Fruit fly (Drosophila melanogaster) whole organism, embryonic: ENCODE data around the gene mRpL39.

ENCODE experiments used
- Asciz ChIP-seq: fragments of 200-800 bp; sonication (Bioruptor generic); optimal IDR thresholded peaks from 2 replicates; lab custom pipeline; 2017; ENCODE audit warnings: missing biosample characterization, mild to moderate bottlenecking, missing genetic modification characterization, missing genetic modification reagents
- Bteb2 ChIP-seq: fragments of 200-800 bp; sonication (Bioruptor generic); optimal IDR thresholded peaks from 2 replicates; lab custom pipeline; 2016; ENCODE audit warnings: missing biosample characterization, missing genetic modification characterization
- CG10979 ChIP-seq: fragments of 200-800 bp; sonication (Bioruptor generic); optimal IDR thresholded peaks from 2 replicates; lab custom pipeline; 2018; ENCODE audit warnings: missing biosample characterization, mild to moderate bottlenecking, missing genetic modification characterization, moderate library complexity
- CG11696 ChIP-seq: fragments of 200-800 bp; sonication (Bioruptor generic); IDR thresholded peaks from 2 replicates; pipeline ENCODE4 v1.3.6; 2022; ENCODE audit warnings: missing biosample characterization, missing genetic modification characterization
- CG18262 ChIP-seq: fragments of 200-800 bp; optimal IDR thresholded peaks from 3 replicates; lab custom pipeline; 2019; ENCODE audit warnings: missing biosample characterization, mild to moderate bottlenecking, missing genetic modification characterization, moderate library complexity
- CG2199 ChIP-seq: fragments of 200-800 bp; sonication (Bioruptor generic); IDR thresholded peaks from 3 replicates; pipeline ENCODE4 v1.3.6; 2022; ENCODE audit warnings: missing biosample characterization, missing genetic modification characterization
- CG2712 ChIP-seq: fragments of 200-800 bp; optimal IDR thresholded peaks from 3 replicates; lab custom pipeline; 2019; ENCODE audit warnings: missing biosample characterization, mild to moderate bottlenecking, missing genetic modification characterization, moderate library complexity
- CG2875 ChIP-seq: fragments of 200-800 bp; sonication (Bioruptor generic); optimal IDR thresholded peaks from 2 replicates; lab custom pipeline; 2017; ENCODE audit warnings: missing biosample characterization, mild to moderate bottlenecking, missing genetic modification characterization, missing genetic modification reagents
- CG3163 ChIP-seq: fragments of 200-800 bp; sonication (Bioruptor generic); optimal IDR thresholded peaks from 3 replicates; lab custom pipeline; 2016; ENCODE audit warnings: missing biosample characterization, missing genetic modification characterization
- CG3838 ChIP-seq: fragments of 200-800 bp; sonication (Bioruptor generic); optimal IDR thresholded peaks from 3 replicates; lab custom pipeline; 2016; ENCODE audit warnings: missing biosample characterization, missing genetic modification characterization
- CG3995 ChIP-seq: fragments of 200-800 bp; sonication (Bioruptor generic); optimal IDR thresholded peaks from 3 replicates; lab custom pipeline; 2016; ENCODE audit warnings: missing biosample characterization, missing genetic modification characterization
- CG4617 ChIP-seq: fragments of 200-800 bp; sonication (Bioruptor generic); optimal IDR thresholded peaks from 3 replicates; lab custom pipeline; 2016; ENCODE audit warnings: missing biosample characterization, missing genetic modification characterization, borderline replicate concordance
- CG7745 ChIP-seq: fragments of 200-800 bp; sonication (Bioruptor generic); optimal IDR thresholded peaks from 2 replicates; lab custom pipeline; 2018; ENCODE audit warnings: missing biosample characterization, mild to moderate bottlenecking, missing genetic modification characterization, moderate library complexity
- CG9609 ChIP-seq: fragments of 200-800 bp; sonication (Bioruptor generic); optimal IDR thresholded peaks from 3 replicates; lab custom pipeline; 2016; ENCODE audit warnings: missing biosample characterization, missing genetic modification characterization
- D19A ChIP-seq: fragments of 200-800 bp; optimal IDR thresholded peaks from 3 replicates; lab custom pipeline; 2019; ENCODE audit warnings: missing biosample characterization, mild to moderate bottlenecking, missing genetic modification characterization, moderate library complexity
- Drgx ChIP-seq: fragments of 200-800 bp; sonication (Bioruptor generic); IDR thresholded peaks from 2 replicates; pipeline ENCODE4 v1.3.6; 2022; ENCODE audit warnings: missing biosample characterization, missing genetic modification characterization
- Elba2 ChIP-seq: fragments of 200-800 bp; sonication (Bioruptor generic); optimal IDR thresholded peaks from 3 replicates; lab custom pipeline; 2016; ENCODE audit warnings: missing biosample characterization, missing genetic modification characterization
- Gug ChIP-seq: fragments of 200-800 bp; sonication (Bioruptor generic); IDR thresholded peaks from 4 replicates; pipeline ENCODE4 v1.3.6; 2022; ENCODE audit warnings: missing biosample characterization, missing genetic modification characterization
- Hr3 ChIP-seq: fragments of 200-800 bp; sonication (Bioruptor generic); optimal IDR thresholded peaks from 3 replicates; lab custom pipeline; 2016; ENCODE audit warnings: missing biosample characterization, missing genetic modification characterization
- Hr78 ChIP-seq, 2 experiments: fragments of 200-800 bp in 1 of 2; fragments of >200 bp in 1 of 2; sonication (Bioruptor generic) in 1 of 2; optimal IDR thresholded peaks; 2 replicates each; lab custom pipeline; 2017 to 2019; ENCODE audit warnings: missing biosample characterization in 2 of 2, missing genetic modification characterization in 2 of 2, mild to moderate bottlenecking in 1 of 2, moderate library complexity in 1 of 2
- Lpt ChIP-seq: fragments of >200 bp; optimal IDR thresholded peaks from 2 replicates; lab custom pipeline; 2018; ENCODE audit warnings: missing biosample characterization, missing genetic modification characterization
- Med ChIP-seq: fragments of 200-800 bp; sonication (Bioruptor generic); peaks from one replicate; lab custom pipeline; 2016; ENCODE audit warnings: missing biosample characterization, missing genetic modification characterization, mild to moderate bottlenecking, inconsistent platforms, moderate library complexity
- NK7.1 ChIP-seq: fragments of 200-800 bp; sonication (Bioruptor generic); optimal IDR thresholded peaks from 3 replicates; lab custom pipeline; 2016; ENCODE audit warnings: missing biosample characterization, missing genetic modification characterization
- Nf-YB ChIP-seq: fragments of 200-800 bp; sonication (Bioruptor generic); optimal IDR thresholded peaks from 3 replicates; lab custom pipeline; 2019; ENCODE audit warnings: missing biosample characterization, mild to moderate bottlenecking, missing genetic modification characterization, moderate library complexity
- Ptx1 ChIP-seq: fragments of 200-800 bp; sonication (Bioruptor generic); IDR thresholded peaks from 2 replicates; pipeline ENCODE4 v1.3.6; 2022; ENCODE audit warnings: missing biosample characterization, missing genetic modification characterization
- Trl ChIP-seq, 3 experiments: fragments of >200 bp in 2 of 3; fragments of 200-800 bp in 1 of 3; sonication (Bioruptor generic) in 1 of 3; optimal IDR thresholded peaks; 2 replicates in 1 of 3; 3 replicates in 2 of 3; lab custom pipeline; 2016 to 2017; ENCODE audit warnings: missing biosample characterization in 1 of 3, missing genetic modification characterization in 1 of 3
- Xrp1 ChIP-seq: fragments of 200-800 bp; sonication (Bioruptor generic); IDR thresholded peaks from 2 replicates; pipeline ENCODE4 v1.3.6; 2022; ENCODE audit warnings: missing biosample characterization, missing genetic modification characterization
- ap ChIP-seq: fragments of 200-800 bp; sonication (Bioruptor generic); IDR thresholded peaks from 2 replicates; pipeline ENCODE4 v1.3.6; 2022; ENCODE audit warnings: missing biosample characterization, missing genetic modification characterization
- az2 ChIP-seq: fragments of 200-800 bp; sonication (Bioruptor generic); optimal IDR thresholded peaks from 3 replicates; lab custom pipeline; 2016; ENCODE audit warnings: missing biosample characterization, missing genetic modification characterization
- bsh ChIP-seq, 2 experiments: fragments of 200-800 bp; sonication (Bioruptor generic); optimal IDR thresholded peaks; 2 replicates each; lab custom pipeline; 2017 to 2018; ENCODE audit warnings: mild to moderate bottlenecking in 2 of 2, missing biosample characterization in 2 of 2, missing genetic modification characterization in 2 of 2, moderate library complexity in 1 of 2
- cato ChIP-seq: fragments of 200-800 bp; sonication (Bioruptor generic); optimal IDR thresholded peaks from 2 replicates; lab custom pipeline; 2016; ENCODE audit warnings: missing biosample characterization, missing genetic modification characterization, borderline replicate concordance
- cg ChIP-seq: fragments of 200-800 bp; sonication (Bioruptor generic); optimal IDR thresholded peaks from 3 replicates; lab custom pipeline; 2019; ENCODE audit warnings: missing biosample characterization, mild to moderate bottlenecking, missing genetic modification characterization, moderate library complexity
- crol ChIP-seq: fragments of 200-800 bp; sonication (Bioruptor generic); IDR thresholded peaks from 2 replicates; pipeline ENCODE4 v1.3.6; 2022; ENCODE audit warnings: missing biosample characterization, missing genetic modification characterization
- dmrt11E ChIP-seq: fragments of 200-800 bp; sonication (Bioruptor generic); optimal IDR thresholded peaks from 3 replicates; lab custom pipeline; 2018; ENCODE audit warnings: missing biosample characterization, mild to moderate bottlenecking, missing genetic modification characterization, moderate library complexity
- emc ChIP-seq: fragments of 200-800 bp; sonication (Bioruptor generic); optimal IDR thresholded peaks from 2 replicates; lab custom pipeline; 2016; ENCODE audit warnings: missing biosample characterization, missing genetic modification characterization
- eyg ChIP-seq: fragments of 200-800 bp; sonication (Bioruptor generic); optimal IDR thresholded peaks from 3 replicates; lab custom pipeline; 2016; ENCODE audit warnings: missing biosample characterization, missing genetic modification characterization
- gcm2 ChIP-seq: fragments of 200-800 bp; sonication (Bioruptor generic); optimal IDR thresholded peaks from 2 replicates; lab custom pipeline; 2016; ENCODE audit warnings: missing biosample characterization, missing genetic modification characterization
- hth ChIP-seq: fragments of >200 bp; optimal IDR thresholded peaks from 2 replicates; lab custom pipeline; 2017; ENCODE audit warnings: inconsistent platforms
- jigr1 ChIP-seq: fragments of 200-800 bp; sonication (Bioruptor generic); IDR thresholded peaks from 3 replicates; pipeline ENCODE4 v1.3.6; 2022; ENCODE audit warnings: missing biosample characterization, missing genetic modification characterization
- kah ChIP-seq: fragments of 200-800 bp; sonication (Bioruptor generic); optimal IDR thresholded peaks from 2 replicates; lab custom pipeline; 2018; ENCODE audit warnings: missing biosample characterization, mild to moderate bottlenecking, missing genetic modification characterization
- lola ChIP-seq, 3 experiments: fragments of >200 bp in 2 of 3; fragments of 200-800 bp in 1 of 3; sonication (Bioruptor generic) in 1 of 3; optimal IDR thresholded peaks; 2 replicates each; lab custom pipeline; 2017 to 2019; ENCODE audit warnings: missing biosample characterization in 3 of 3, missing genetic modification characterization in 3 of 3, mild to moderate bottlenecking in 1 of 3, moderate library complexity in 1 of 3
- nom ChIP-seq: fragments of 200-800 bp; sonication (Bioruptor generic); optimal IDR thresholded peaks from 2 replicates; lab custom pipeline; 2017; ENCODE audit warnings: missing biosample characterization, missing genetic modification characterization, mild to moderate bottlenecking, moderate library complexity, missing genetic modification reagents
- pan ChIP-seq, 4 experiments: fragments of >200 bp in 3 of 4; fragments of 200-800 bp in 1 of 4; sonication (Bioruptor generic) in 1 of 4; optimal IDR thresholded peaks in 3 of 4; IDR thresholded peaks in 1 of 4; 2 replicates each; pipeline versions ENCODE4 v1.3.6 to Lab custom; 2017 to 2022; ENCODE audit warnings: missing biosample characterization in 2 of 4, missing genetic modification characterization in 2 of 4, mixed read lengths in 1 of 4
- rib ChIP-seq: fragments of 200-800 bp; sonication (Bioruptor generic); IDR thresholded peaks from 2 replicates; pipeline ENCODE4 v1.3.6; 2022; ENCODE audit warnings: missing biosample characterization, missing genetic modification characterization
- sd ChIP-seq: fragments of 200-800 bp; sonication (Bioruptor generic); optimal IDR thresholded peaks from 3 replicates; lab custom pipeline; 2018; ENCODE audit warnings: missing biosample characterization, mild to moderate bottlenecking, missing genetic modification characterization, moderate library complexity
- sens ChIP-seq: fragments of 200-800 bp; sonication (Bioruptor generic); peaks from one replicate; lab custom pipeline; 2016; ENCODE audit warnings: missing biosample characterization, missing genetic modification characterization

Gene mRpL39

DNA sequence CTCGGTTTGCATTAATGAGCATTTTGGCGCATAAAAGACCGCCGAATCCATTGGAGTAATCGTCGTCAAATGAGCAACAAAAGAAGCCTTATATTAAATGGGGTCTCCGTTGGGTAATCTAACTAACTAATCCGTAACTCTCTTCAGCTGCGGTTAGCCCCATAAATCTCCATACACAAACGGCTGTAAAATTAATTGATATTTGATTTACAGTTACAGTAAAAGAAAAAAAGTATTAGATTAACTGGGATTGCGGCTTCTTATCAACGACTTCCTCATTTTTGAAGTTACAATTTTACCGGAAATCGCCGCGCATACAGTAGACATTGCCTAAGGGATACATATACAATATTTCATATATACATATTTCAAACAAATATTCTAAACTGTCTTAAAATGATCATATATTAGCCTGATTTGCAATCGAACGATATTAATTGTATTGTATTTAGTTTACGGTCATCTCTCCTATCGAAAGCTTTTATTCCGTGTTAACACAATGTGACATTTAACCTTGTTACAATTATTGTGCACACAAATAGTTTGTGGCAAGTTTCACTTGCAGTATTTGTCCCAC lies 13.0 kb downstream of the mRpL39 start (continued):
- TF ChIP-seq ap (GFP tag; lab: Robert Waterston, UW) (no peak), Hr3 (GFP tag; lab: Kevin White, UChicago) (no peak), Nf-YB (no peak), jigr1 (no peak), CG4617 (GFP tag; lab: Kevin White, UChicago) (no peak), Ptx1 (GFP tag; lab: Robert Waterston, UW) (no peak), emc (no peak)

DNA sequence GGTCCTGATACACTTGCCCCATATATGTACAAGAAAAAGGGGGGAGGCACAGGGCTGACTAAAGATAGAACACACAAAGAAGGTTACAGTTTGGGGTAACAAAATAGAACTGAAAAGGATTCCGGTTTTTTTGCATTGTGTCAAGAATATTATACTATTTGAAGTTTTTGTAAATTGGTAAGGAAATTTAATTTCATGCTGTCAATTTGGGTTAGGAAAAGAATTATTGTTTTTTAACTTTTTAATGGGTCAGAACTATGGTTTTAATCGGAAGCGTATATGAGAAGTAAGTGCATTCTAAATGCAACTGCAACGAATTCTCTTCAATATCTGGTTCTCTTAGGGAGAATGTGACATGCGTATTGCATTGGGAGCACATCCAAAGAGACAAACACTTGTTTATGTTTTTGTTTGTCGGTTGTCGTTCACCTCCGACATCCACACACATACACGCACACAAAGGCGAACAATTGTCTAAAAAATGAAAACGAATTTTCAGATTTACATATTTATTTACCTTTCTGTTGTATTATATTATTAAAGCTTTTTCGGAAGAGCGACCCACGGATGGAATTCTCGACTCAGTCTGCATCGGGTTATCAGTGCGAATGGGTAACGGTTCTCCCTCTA lies 14.8 kb downstream of the mRpL39 start, which contains the start of gene mnd:
Gene mnd, plus strand, starts transcription at position 580 of the 630 bp plus-strand sequence.
- TF ChIP-seq Hr78 (GFP tag; optimal IDR thresholded peaks at IDR 0.05; lab: Kevin White, UChicago) (peak in 1 of 2 experiments; percentile 14), bsh (GFP tag; optimal IDR thresholded peaks at IDR 0.05; lab: Kevin White, UChicago) (peak; percentile 42 to 60), Drgx (GFP tag; lab: Robert Waterston, UW) (peak; percentile 92), CG18262 (tag; lab: Kevin White, UChicago) (peak; percentile 25), Med (peak; percentile 27), Xrp1 (GFP tag; lab: Robert Waterston, UW) (peak; percentile 7; the same call in 1 of the 2 replicates), kah (GFP tag; lab: Kevin White, UChicago) (peak; percentile 25), CG2712 (tag; lab: Kevin White, UChicago) (peak; percentile 13), nom (peak; percentile 25), lola (GFP tag; optimal IDR thresholded peaks at IDR 0.05; lab: Kevin White, UChicago) (peak in 1 of 3 experiments; percentile 3), cato (GFP tag; lab: Kevin White, UChicago) (no peak), emc (no peak), sens (GFP tag; lab: Kevin White, UChicago) (peak; percentile 56), D19A (peak; percentile 29), CG7745 (tag; lab: Kevin White, UChicago) (no peak), CG10979 (tag; lab: Kevin White, UChicago) (peak; percentile 14), CG2199 (GFP tag; lab: Robert Waterston, UW) (0 out of 3 replicates have a peak, but pooled peaks have one; percentile 24), Trl (optimal IDR thresholded peaks at IDR 0.05; lab: Kevin White, UChicago) (peak in 1 of 2 experiments; percentile 24), Trl (GFP tag; optimal IDR thresholded peaks at IDR 0.05; lab: Kevin White, UChicago) (no peak), dmrt11E (tag; lab: Kevin White, UChicago) (peak; percentile 13), cg (peak; percentile 16), CG3838 (GFP tag; lab: Kevin White, UChicago) (no peak), CG3163 (GFP tag; lab: Kevin White, UChicago) (peak; percentile 19), Gug (GFP tag; lab: Robert Waterston, UW) (no peak), CG11696 (GFP tag; lab: Robert Waterston, UW) (peak; percentile 46; the same call in 1 of the 2 replicates)

- TF ChIP-seq pan (optimal IDR thresholded peaks at IDR 0.05; lab: Kevin White, UChicago): no peak
- peak in 1 of 2 experiments; percentile 53 for TF ChIP-seq pan (GFP tag; optimal IDR thresholded peaks at IDR 0.05 in 1 of 2, IDR thresholded peaks at IDR 0.05 in 1 of 2)
- peak; percentile 16 for TF ChIP-seq Elba2 (GFP tag; lab: Kevin White, UChicago)
- peak; percentile 74 for TF ChIP-seq CG3995 (GFP tag; lab: Kevin White, UChicago)
- TF ChIP-seq CG9609 (GFP tag; lab: Kevin White, UChicago): peak; percentile 41
- no peak for TF ChIP-seq Asciz (GFP tag; lab: Kevin White, UChicago)
- TF ChIP-seq Bteb2 (GFP tag; lab: Kevin White, UChicago): peak; percentile 49
- no peak for TF ChIP-seq rib (GFP tag; lab: Robert Waterston, UW)
- peak; percentile 34 for TF ChIP-seq az2 (GFP tag; lab: Kevin White, UChicago)
- TF ChIP-seq eyg: peak; percentile 19
- no peak for TF ChIP-seq Lpt (GFP tag; lab: Kevin White, UChicago)
- peak; percentile 39 for TF ChIP-seq sd (tag; lab: Kevin White, UChicago)
- TF ChIP-seq hth: no peak
- no peak for TF ChIP-seq lola (GFP tag; optimal IDR thresholded peaks at IDR 0.05; lab: Kevin White, UChicago)
- TF ChIP-seq gcm2 (GFP tag; lab: Kevin White, UChicago): peak; percentile 34
- TF ChIP-seq crol: no peak
- TF ChIP-seq NK7.1 (GFP tag; lab: Kevin White, UChicago): peak; percentile 4
- TF ChIP-seq CG2875 (GFP tag; lab: Kevin White, UChicago): no peak
Measured at dm6 chr3L:14982675-14983084, 16.8 kb downstream of the mRpL39 start, which contains the start of gene CG5114. Gene CG5114, plus strand, starts transcription at chr3L:14982835.
